Worm (Caenorhabditis elegans) whole organism, young adult: ENCODE results near the gene rmd-1.

Experiments used
- B0336.3 ChIP-seq: fragments of 200-800 bp; sonication (Bioruptor generic); IDR thresholded peaks from 2 replicates; pipeline ENCODE4 v1.3.6; 2022; ENCODE audit warnings: missing genetic modification characterization, missing compliant biosample characterization
- T07F8.4 ChIP-seq: sonication (generic microtip); optimal IDR thresholded peaks from 2 replicates; lab custom pipeline; 2016; ENCODE audit warnings: mild to moderate bottlenecking, missing genetic modification characterization, moderate library complexity, missing compliant biosample characterization
- dpl-1 ChIP-seq: fragments of 150-350 bp; optimal IDR thresholded peaks from 2 replicates; lab custom pipeline; 2014; ENCODE audit warnings: missing biosample characterization, missing genetic modification reagents, missing genetic modification characterization
- egl-44 ChIP-seq: fragments of 200-800 bp; sonication (Bioruptor generic); IDR thresholded peaks from 2 replicates; pipeline ENCODE4 v1.3.6; 2022; ENCODE audit warnings: missing genetic modification reagents, missing genetic modification characterization, missing compliant biosample characterization
- ets-4 ChIP-seq: fragments of 200-800 bp; sonication (Bioruptor generic); optimal IDR thresholded peaks from 2 replicates; lab custom pipeline; 2018; ENCODE audit warnings: mild to moderate bottlenecking, missing genetic modification characterization, missing compliant biosample characterization
- him-1 ChIP-seq: sonication (generic microtip); optimal IDR thresholded peaks from 2 replicates; lab custom pipeline; 2016; ENCODE audit warnings: missing genotype, missing genetic modification reagents, missing genetic modification characterization, missing compliant biosample characterization
- madf-6 ChIP-seq: fragments of 200-800 bp; sonication (Bioruptor generic); IDR thresholded peaks from 2 replicates; pipeline ENCODE4 v1.3.6; 2022; ENCODE audit warnings: missing genetic modification reagents, missing genetic modification characterization, missing compliant biosample characterization
- mxl-1 ChIP-seq: sonication (generic microtip); optimal IDR thresholded peaks from 2 replicates; lab custom pipeline; 2016; ENCODE audit warnings: missing genetic modification characterization, missing compliant biosample characterization
- nhr-179 ChIP-seq: sonication (generic microtip); optimal IDR thresholded peaks from 2 replicates; lab custom pipeline; 2016; ENCODE audit warnings: mild to moderate bottlenecking, missing genetic modification characterization, missing compliant biosample characterization
- pbrm-1 ChIP-seq: fragments of 200-800 bp; sonication (Bioruptor generic); IDR thresholded peaks from 2 replicates; pipeline ENCODE4 v1.3.6; 2022; ENCODE audit warnings: missing genetic modification reagents, missing genetic modification characterization, missing compliant biosample characterization
- sea-2 ChIP-seq: fragments of 200-800 bp; sonication (Bioruptor generic); IDR thresholded peaks from 2 replicates; pipeline ENCODE4 v1.3.6; 2022; ENCODE audit warnings: missing genetic modification characterization, missing compliant biosample characterization
- unc-62 ChIP-seq: fragments of 150-350 bp; optimal IDR thresholded peaks from 2 replicates; lab custom pipeline; 2014; ENCODE audit warnings: missing biosample characterization, missing genetic modification reagents, missing genetic modification characterization

DNA sequence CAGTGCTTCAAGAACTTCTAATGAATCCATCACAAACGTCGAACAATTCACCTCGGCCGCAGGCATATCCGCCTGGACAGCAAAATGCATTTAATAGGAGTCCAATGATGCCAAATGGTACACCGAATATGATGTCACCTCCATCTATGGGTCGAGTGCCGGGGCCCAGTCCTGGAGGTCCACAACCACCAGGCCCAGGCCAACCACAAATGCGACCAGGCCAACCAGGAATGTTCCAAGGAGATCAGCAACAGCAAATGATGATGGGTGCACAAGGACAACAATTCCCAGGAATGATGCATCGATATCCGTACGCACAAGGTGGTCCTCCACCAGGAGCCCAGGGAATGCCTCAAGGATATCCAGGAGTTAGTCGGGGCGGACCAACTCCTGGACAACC is 8.2 kb downstream of the rmd-1 start:
- no peak for TF ChIP-seq sea-2 (GFP tag; lab: Robert Waterston, UW)
- TF ChIP-seq mxl-1 (tag; lab: Kevin White, UChicago): no peak
- TF ChIP-seq egl-44 (GFP tag; lab: Robert Waterston, UW): no peak
- no peak for TF ChIP-seq ets-4 (GFP tag; lab: Kevin White, UChicago)
- no peak for TF ChIP-seq nhr-179 (tag; lab: Kevin White, UChicago)
- TF ChIP-seq him-1 (tag; lab: Kevin White, UChicago): no peak
- no peak for TF ChIP-seq unc-62 (GFP tag; lab: Kevin White, UChicago)
- no peak for TF ChIP-seq dpl-1 (GFP tag; lab: Kevin White, UChicago)
- no peak for TF ChIP-seq madf-6 (GFP tag; lab: Robert Waterston, UW)
- TF ChIP-seq B0336.3: no peak
- no peak for TF ChIP-seq pbrm-1
- TF ChIP-seq T07F8.4: no peak
